Worm (Caenorhabditis elegans) whole organism, L4/young adult: Measurements from ENCODE around the gene K12H6.6.

Experiments used
- W03F9.2 ChIP-seq: fragments of 150-350 bp; optimal IDR thresholded peaks from 2 replicates; lab custom pipeline; 2014; ENCODE audit warnings: missing biosample characterization, missing genetic modification characterization
- dao-5 ChIP-seq: sonication (generic microtip); optimal IDR thresholded peaks from 2 replicates; lab custom pipeline; 2016; ENCODE audit warnings: missing genotype, missing genetic modification characterization, moderate library complexity, missing compliant biosample characterization
- him-1 ChIP-seq: sonication (generic microtip); optimal IDR thresholded peaks from 2 replicates; lab custom pipeline; 2016; ENCODE audit warnings: missing genotype, missing genetic modification reagents, missing genetic modification characterization, missing compliant biosample characterization

ce11 chrII:2871816-2872215 is 40.8 kb upstream of the K12H6.6 start, which contains the start of gene Y110A2AL.10:
- TF ChIP-seq dao-5 (tag; lab: Kevin White, UChicago) (no peak), him-1 (tag; lab: Kevin White, UChicago) (no peak), W03F9.2 (tag; lab: Kevin White, UChicago) (no peak)
